Worm (Caenorhabditis elegans) whole organism, midembryonic: Measurements from ENCODE around the gene lst-4.

Experiments used
- T22C8.4 ChIP-seq: fragments of 200-800 bp; sonication (Bioruptor generic); IDR thresholded peaks from 2 replicates; pipeline ENCODE4 v1.3.6; 2022; ENCODE audit warnings: missing genetic modification characterization, missing compliant biosample characterization
- med-1 ChIP-seq: sonication (generic microtip); optimal IDR thresholded peaks from 2 replicates; lab custom pipeline; 2017; ENCODE audit warnings: missing genetic modification characterization, mild to moderate bottlenecking, missing compliant biosample characterization, antibody characterized with exemption, missing genetic modification reagents; ENCODE audit not compliant: insufficient read depth
- tab-1 ChIP-seq: fragments of 200-800 bp; sonication (Bioruptor generic); IDR thresholded peaks from 2 replicates; pipeline ENCODE4 v1.3.6; 2022; ENCODE audit warnings: missing genetic modification characterization, missing compliant biosample characterization
- ztf-29 ChIP-seq: fragments of 200-800 bp; sonication (Bioruptor generic); IDR thresholded peaks from 2 replicates; pipeline ENCODE4 v1.3.6; 2022; ENCODE audit warnings: missing genetic modification reagents, missing genetic modification characterization, missing compliant biosample characterization

- TF ChIP-seq T22C8.4 (GFP tag; lab: Robert Waterston, UW) (no peak), med-1 (GFP tag; lab: Kevin White, UChicago) (no peak), ztf-29 (GFP tag; lab: Robert Waterston, UW) (no peak), tab-1 (GFP tag; lab: Robert Waterston, UW) (no peak)
These were observed 19.2 kb downstream of the lst-4 start for ce11 chrIV:14050442-14050841.
